Worm (Caenorhabditis elegans): Measurements from ENCODE around the gene iff-1.

iff-1 gene

ce11 chrIII:9757414-9757813 lies 10.4 kb upstream of the iff-1 start, which contains the start of gene vps-53:
TSS of gene vps-53 (minus strand) at chrIII:9757514.
- TF ChIP-seq unc-55 (GFP tag; optimal IDR thresholded peaks at IDR 0.05) (no peak), unc-86 (tag; optimal IDR thresholded peaks at IDR 0.05) (no peak), dmd-4 (tag; optimal IDR thresholded peaks at IDR 0.05; ENCODE audit: borderline replicate concordance) (no peak), gmeb-2 (tag; optimal IDR thresholded peaks at IDR 0.05) (no peak), pha-2 (tag; optimal IDR thresholded peaks at IDR 0.05) (no peak), ceh-9 (tag; optimal IDR thresholded peaks at IDR 0.05) (no peak), tbx-7 (tag; optimal IDR thresholded peaks at IDR 0.05) (no peak), hlh-6 (tag; optimal IDR thresholded peaks at IDR 0.05) (no peak), eyg-1 (tag; optimal IDR thresholded peaks at IDR 0.05) (no peak), T23F11.4 (GFP tag; optimal IDR thresholded peaks at IDR 0.05) (no peak), fax-1 (tag; optimal IDR thresholded peaks at IDR 0.05) (no peak), zip-5 (tag; optimal IDR thresholded peaks at IDR 0.05) (no peak), nfya-1 (tag; optimal IDR thresholded peaks at IDR 0.05) (no peak), pat-9 (tag; optimal IDR thresholded peaks at IDR 0.05) (no peak), lin-11 (tag; optimal IDR thresholded peaks at IDR 0.05) (no peak), C38D4.7 (GFP tag; optimal IDR thresholded peaks at IDR 0.05) (no peak)

ce11 chrIII:9752852-9753251 lies 5.9 kb upstream of the iff-1 start, which contains the start of gene ech-6:
TSS of gene ech-6 (minus strand) at chrIII:9752883.
- TF ChIP-seq zip-5 (tag; optimal IDR thresholded peaks at IDR 0.05), result no peak

ce11 chrIII:9751074-9751473 lies 4.1 kb upstream of the iff-1 start, which contains the start of gene T05G5.5:
TSS of gene T05G5.5 (minus strand) at chrIII:9751432.
- TF ChIP-seq T23F11.4 (GFP tag; optimal IDR thresholded peaks at IDR 0.05) (no peak), ahr-1 (tag; optimal IDR thresholded peaks at IDR 0.05) (no peak), che-1 (tag; optimal IDR thresholded peaks at IDR 0.05) (no peak), odd-2 (tag; optimal IDR thresholded peaks at IDR 0.05) (no peak), Y22D7AL.16 (tag; optimal IDR thresholded peaks at IDR 0.05) (no peak), F13H6.1 (tag; optimal IDR thresholded peaks at IDR 0.05) (no peak), hlh-8 (tag; optimal IDR thresholded peaks at IDR 0.05) (no peak), ref-2 (tag; optimal IDR thresholded peaks at IDR 0.05) (no peak), ceh-2 (tag; optimal IDR thresholded peaks at IDR 0.05) (no peak), nhr-11 (tag; optimal IDR thresholded peaks at IDR 0.05) (no peak), lin-11 (tag; optimal IDR thresholded peaks at IDR 0.05) (no peak), pat-9 (tag; optimal IDR thresholded peaks at IDR 0.05) (no peak)

- TF ChIP-seq pat-9 (tag; optimal IDR thresholded peaks at IDR 0.05) (no peak), zip-5 (tag; optimal IDR thresholded peaks at IDR 0.05) (no peak), ttx-3 (tag; optimal IDR thresholded peaks at IDR 0.05) (no peak), ceh-22 (tag; optimal IDR thresholded peaks at IDR 0.05) (no peak), unc-86 (tag; optimal IDR thresholded peaks at IDR 0.05) (no peak), eyg-1 (tag; optimal IDR thresholded peaks at IDR 0.05) (no peak), elt-2 (tag; optimal IDR thresholded peaks at IDR 0.05) (no peak), ztf-16 (tag; optimal IDR thresholded peaks at IDR 0.05) (no peak), ceh-6 (GFP tag; optimal IDR thresholded peaks at IDR 0.05) (no peak), sox-4 (tag; optimal IDR thresholded peaks at IDR 0.05) (no peak), pha-2 (tag; optimal IDR thresholded peaks at IDR 0.05) (no peak), ceh-18 (tag; optimal IDR thresholded peaks at IDR 0.05) (no peak)
Observed at ce11 chrIII:9748694-9749093, 1.7 kb upstream of the iff-1 start, which contains the start of gene T05G5.4. TSS of gene T05G5.4 (plus strand) at chrIII:9748934.

ce11 chrIII:9746665-9747064 lies 328 bp downstream of the iff-1 start:
- TF ChIP-seq ref-2 (tag; optimal IDR thresholded peaks at IDR 0.05), result no peak
- TF ChIP-seq hlh-13 (GFP tag; optimal IDR thresholded peaks at IDR 0.05), result no peak
- TF ChIP-seq hlh-15 (tag; optimal IDR thresholded peaks at IDR 0.05), result no peak
- TF ChIP-seq dmd-4 (tag; optimal IDR thresholded peaks at IDR 0.05; ENCODE audit: borderline replicate concordance), result no peak
